Fruit fly (Drosophila melanogaster) whole organism, embryonic: ENCODE measurements around the gene Rbp1-like.

Experiments
- Bteb2 ChIP-seq: fragments of 200-800 bp; sonication (Bioruptor generic); optimal IDR thresholded peaks from 2 replicates; lab custom pipeline; 2016; ENCODE audit warnings: missing biosample characterization, missing genetic modification characterization
- CG10147 ChIP-seq: fragments of 200-800 bp; sonication (Bioruptor generic); optimal IDR thresholded peaks from 2 replicates; lab custom pipeline; 2019; ENCODE audit warnings: missing biosample characterization, mild to moderate bottlenecking, missing genetic modification characterization, moderate library complexity
- CG10565 ChIP-seq: fragments of 200-800 bp; sonication (Bioruptor generic); optimal IDR thresholded peaks from 3 replicates; lab custom pipeline; 2016; ENCODE audit warnings: missing biosample characterization, mild to moderate bottlenecking, missing genetic modification characterization
- CG10979 ChIP-seq: fragments of 200-800 bp; sonication (Bioruptor generic); optimal IDR thresholded peaks from 2 replicates; lab custom pipeline; 2018; ENCODE audit warnings: missing biosample characterization, mild to moderate bottlenecking, missing genetic modification characterization, moderate library complexity
- CG11093 ChIP-seq: fragments of 200-800 bp; sonication (Bioruptor generic); IDR thresholded peaks from 3 replicates; pipeline ENCODE4 v1.3.6; 2022; ENCODE audit warnings: missing biosample characterization, missing genetic modification characterization
- CG11456 ChIP-seq: fragments of 200-800 bp; sonication (Bioruptor generic); IDR thresholded peaks from 3 replicates; pipeline ENCODE4 v1.3.6; 2022; ENCODE audit warnings: missing biosample characterization, missing genetic modification characterization
- CG12769 ChIP-seq: fragments of 200-800 bp; sonication (Bioruptor generic); optimal IDR thresholded peaks from 2 replicates; lab custom pipeline; 2019; ENCODE audit warnings: missing biosample characterization, mild to moderate bottlenecking, missing genetic modification characterization, moderate library complexity
- CG13287 ChIP-seq: fragments of 200-800 bp; sonication (Bioruptor generic); IDR thresholded peaks from 2 replicates; pipeline ENCODE4 v1.3.6; 2022; ENCODE audit warnings: missing biosample characterization, missing genetic modification characterization; ENCODE audit not compliant: partially characterized antibody
- CG13624 ChIP-seq: fragments of 200-800 bp; sonication (Bioruptor generic); optimal IDR thresholded peaks from 2 replicates; lab custom pipeline; 2016; ENCODE audit warnings: missing biosample characterization, missing genetic modification characterization
- CG13775 ChIP-seq: fragments of 200-800 bp; sonication (Bioruptor generic); optimal IDR thresholded peaks from 3 replicates; lab custom pipeline; 2017; ENCODE audit warnings: missing biosample characterization, mild to moderate bottlenecking, missing genetic modification characterization
- CG14014 ChIP-seq: fragments of 200-800 bp; sonication (Bioruptor generic); IDR thresholded peaks from 2 replicates; pipeline ENCODE4 v1.3.6; 2022; ENCODE audit warnings: missing biosample characterization, missing genetic modification characterization
- CG1602 ChIP-seq: fragments of 200-800 bp; sonication (Bioruptor generic); optimal IDR thresholded peaks from 3 replicates; lab custom pipeline; 2016; ENCODE audit warnings: missing biosample characterization, missing genetic modification characterization
- CG17912 ChIP-seq: fragments of 200-800 bp; sonication (Bioruptor generic); optimal IDR thresholded peaks from 2 replicates; lab custom pipeline; 2018; ENCODE audit warnings: missing biosample characterization, mild to moderate bottlenecking, missing genetic modification characterization
- CG18262 ChIP-seq: fragments of 200-800 bp; optimal IDR thresholded peaks from 3 replicates; lab custom pipeline; 2019; ENCODE audit warnings: missing biosample characterization, mild to moderate bottlenecking, missing genetic modification characterization, moderate library complexity
- CG2889 ChIP-seq: fragments of 200-800 bp; sonication (Bioruptor generic); IDR thresholded peaks from 3 replicates; pipeline ENCODE4 v1.3.6; 2022; ENCODE audit warnings: missing biosample characterization, missing genetic modification characterization
- CG34224 ChIP-seq: fragments of 200-800 bp; sonication (Bioruptor generic); IDR thresholded peaks from 3 replicates; pipeline ENCODE4 v1.3.6; 2022; ENCODE audit warnings: missing biosample characterization, missing genetic modification characterization; ENCODE audit not compliant: partially characterized antibody
- CG43689 ChIP-seq: fragments of 200-800 bp; sonication (Bioruptor generic); IDR thresholded peaks from 2 replicates; pipeline ENCODE4 v1.3.6; 2022; ENCODE audit warnings: missing biosample characterization, missing genetic modification characterization
- CG4404 ChIP-seq: fragments of 200-800 bp; sonication (Bioruptor generic); IDR thresholded peaks from 2 replicates; pipeline ENCODE4 v1.3.6; 2022; ENCODE audit warnings: missing biosample characterization, missing genetic modification characterization
- CG4424 ChIP-seq: fragments of 200-800 bp; sonication (Bioruptor generic); optimal IDR thresholded peaks from 3 replicates; lab custom pipeline; 2016; ENCODE audit warnings: missing biosample characterization, missing genetic modification characterization
- CG4617 ChIP-seq: fragments of 200-800 bp; sonication (Bioruptor generic); optimal IDR thresholded peaks from 3 replicates; lab custom pipeline; 2016; ENCODE audit warnings: missing biosample characterization, missing genetic modification characterization, borderline replicate concordance
- D19A ChIP-seq: fragments of 200-800 bp; optimal IDR thresholded peaks from 3 replicates; lab custom pipeline; 2019; ENCODE audit warnings: missing biosample characterization, mild to moderate bottlenecking, missing genetic modification characterization, moderate library complexity
- D19B ChIP-seq: fragments of 200-800 bp; sonication (Bioruptor generic); optimal IDR thresholded peaks from 2 replicates; lab custom pipeline; 2017; ENCODE audit warnings: missing biosample characterization, mild to moderate bottlenecking, missing genetic modification characterization
- Elba2 ChIP-seq: fragments of 200-800 bp; sonication (Bioruptor generic); optimal IDR thresholded peaks from 3 replicates; lab custom pipeline; 2016; ENCODE audit warnings: missing biosample characterization, missing genetic modification characterization
- H15 ChIP-seq: fragments of 200-800 bp; sonication (Bioruptor generic); IDR thresholded peaks from 3 replicates; pipeline ENCODE4 v1.3.6; 2022; ENCODE audit warnings: missing biosample characterization, missing genetic modification characterization
- Hr39 ChIP-seq: fragments of >200 bp; optimal IDR thresholded peaks from 2 replicates; lab custom pipeline; 2017
- Mrtf ChIP-seq: fragments of 200-800 bp; sonication (Bioruptor generic); IDR thresholded peaks from 3 replicates; pipeline ENCODE4 v1.3.6; 2022; ENCODE audit warnings: missing biosample characterization, missing genetic modification characterization
- NFAT ChIP-seq: fragments of 200-800 bp; sonication (Bioruptor generic); IDR thresholded peaks from 2 replicates; pipeline ENCODE4 v1.3.6; 2022; ENCODE audit warnings: missing biosample characterization, missing genetic modification characterization
- Neu2 ChIP-seq: fragments of 200-800 bp; sonication (Bioruptor generic); optimal IDR thresholded peaks from 3 replicates; lab custom pipeline; 2016; ENCODE audit warnings: missing biosample characterization, missing genetic modification characterization, borderline replicate concordance
- Poxn ChIP-seq: fragments of 200-800 bp; sonication (Bioruptor generic); IDR thresholded peaks from 2 replicates; pipeline ENCODE4 v1.3.6; 2022; ENCODE audit warnings: missing biosample characterization, missing genetic modification characterization
- aop ChIP-seq: fragments of 200-800 bp; sonication (Bioruptor generic); IDR thresholded peaks from 2 replicates; pipeline ENCODE4 v1.3.6; 2022; ENCODE audit warnings: missing biosample characterization, missing genetic modification characterization
- ap ChIP-seq: fragments of 200-800 bp; sonication (Bioruptor generic); IDR thresholded peaks from 2 replicates; pipeline ENCODE4 v1.3.6; 2022; ENCODE audit warnings: missing biosample characterization, missing genetic modification characterization
- chn ChIP-seq: fragments of 200-800 bp; sonication (Bioruptor generic); optimal IDR thresholded peaks from 2 replicates; lab custom pipeline; 2016; ENCODE audit warnings: missing biosample characterization, missing genetic modification characterization
- dmrt11E ChIP-seq: fragments of 200-800 bp; sonication (Bioruptor generic); optimal IDR thresholded peaks from 3 replicates; lab custom pipeline; 2018; ENCODE audit warnings: missing biosample characterization, mild to moderate bottlenecking, missing genetic modification characterization, moderate library complexity
- ken ChIP-seq: fragments of 200-800 bp; sonication (Bioruptor generic); IDR thresholded peaks from 3 replicates; pipeline ENCODE4 v1.3.6; 2022; ENCODE audit warnings: missing biosample characterization, missing genetic modification characterization
- lab ChIP-seq: fragments of 200-800 bp; sonication (Bioruptor generic); optimal IDR thresholded peaks from 3 replicates; lab custom pipeline; 2017; ENCODE audit warnings: missing biosample characterization, missing genetic modification characterization, mild to moderate bottlenecking, moderate library complexity, missing genetic modification reagents
- nau ChIP-seq: fragments of 200-800 bp; sonication (Bioruptor generic); optimal IDR thresholded peaks from 3 replicates; lab custom pipeline; 2017; ENCODE audit warnings: missing biosample characterization, mild to moderate bottlenecking, missing genetic modification characterization, missing genetic modification reagents
- odd ChIP-seq: fragments of 200-800 bp; sonication (Bioruptor generic); optimal IDR thresholded peaks from 2 replicates; lab custom pipeline; 2017; ENCODE audit warnings: missing biosample characterization, mild to moderate bottlenecking, missing genetic modification characterization
- phol ChIP-seq: fragments of 200-800 bp; sonication (Bioruptor generic); optimal IDR thresholded peaks from 3 replicates; lab custom pipeline; 2018; ENCODE audit warnings: missing biosample characterization, mild to moderate bottlenecking, missing genetic modification characterization, moderate library complexity
- prd ChIP-seq, 3 experiments: fragments of >200 bp in 2 of 3; fragments of 200-800 bp in 1 of 3; sonication (Bioruptor generic) in 1 of 3; optimal IDR thresholded peaks in 2 of 3; IDR thresholded peaks in 1 of 3; 2 replicates in 2 of 3; 3 replicates in 1 of 3; pipeline versions ENCODE4 v1.3.6 to Lab custom; 2017 to 2022; ENCODE audit warnings: missing biosample characterization in 1 of 3, missing genetic modification characterization in 1 of 3
- rib ChIP-seq: fragments of 200-800 bp; sonication (Bioruptor generic); IDR thresholded peaks from 2 replicates; pipeline ENCODE4 v1.3.6; 2022; ENCODE audit warnings: missing biosample characterization, missing genetic modification characterization
- salm ChIP-seq: fragments of 200-800 bp; sonication (Bioruptor generic); optimal IDR thresholded peaks from 2 replicates; lab custom pipeline; 2018; ENCODE audit warnings: missing biosample characterization, mild to moderate bottlenecking, missing genetic modification characterization
- sisA ChIP-seq: fragments of 200-800 bp; sonication (Bioruptor generic); IDR thresholded peaks from 2 replicates; pipeline ENCODE4 v1.3.6; 2022; ENCODE audit warnings: missing biosample characterization, missing genetic modification characterization
- slou ChIP-seq: fragments of 200-800 bp; sonication (Bioruptor generic); optimal IDR thresholded peaks from 3 replicates; lab custom pipeline; 2016; ENCODE audit warnings: missing biosample characterization, missing genetic modification characterization
- ssp ChIP-seq: fragments of 200-800 bp; sonication (Bioruptor generic); IDR thresholded peaks from 2 replicates; pipeline ENCODE4 v1.3.6; 2022; ENCODE audit warnings: missing biosample characterization, missing genetic modification characterization
- tna ChIP-seq: fragments of 200-800 bp; sonication (Bioruptor generic); IDR thresholded peaks from 2 replicates; pipeline ENCODE4 v1.3.6; 2022; ENCODE audit warnings: missing biosample characterization, missing genetic modification characterization; ENCODE audit not compliant: partially characterized antibody
- vvl ChIP-seq: fragments of 200-800 bp; sonication (Bioruptor generic); IDR thresholded peaks from 2 replicates; pipeline ENCODE4 v1.3.6; 2022; ENCODE audit warnings: missing biosample characterization, missing genetic modification characterization
- yki ChIP-seq: fragments of >200 bp; optimal IDR thresholded peaks from 3 replicates; lab custom pipeline; 2018
- zf30C ChIP-seq: fragments of 200-800 bp; sonication (Bioruptor generic); optimal IDR thresholded peaks from 3 replicates; lab custom pipeline; 2018; ENCODE audit warnings: missing biosample characterization, mild to moderate bottlenecking, missing genetic modification characterization
- zfh1 ChIP-seq: fragments of 200-800 bp; sonication (Bioruptor generic); IDR thresholded peaks from 3 replicates; pipeline ENCODE4 v1.3.6; 2022; ENCODE audit warnings: missing biosample characterization, missing genetic modification characterization

Gene Rbp1-like

dm6 chrX:13403962-13404830 is 19.5 kb upstream of the Rbp1-like start, which contains the start of gene GstT4 (continued):
- TF ChIP-seq chn = peak; percentile 20
- no peak for TF ChIP-seq CG4404 (GFP tag; lab: Robert Waterston, UW)
- TF ChIP-seq D19A (tag; lab: Kevin White, UChicago) = peak; percentile 99
- 0 out of 2 replicates have a peak, but pooled peaks have one; percentile 35 for TF ChIP-seq ap (GFP tag; lab: Robert Waterston, UW)
- TF ChIP-seq aop (GFP tag; lab: Robert Waterston, UW) = no peak
- TF ChIP-seq vvl (GFP tag; lab: Robert Waterston, UW) = peak; percentile 77
- no peak for TF ChIP-seq CG4617 (GFP tag; lab: Kevin White, UChicago)
- TF ChIP-seq Poxn (GFP tag; lab: Robert Waterston, UW) = no peak
- peak; percentile 2 for TF ChIP-seq lab (GFP tag; lab: Kevin White, UChicago)
- peak; percentile 48 for TF ChIP-seq phol (tag; lab: Kevin White, UChicago)
- TF ChIP-seq CG13775 (GFP tag; lab: Kevin White, UChicago) = peak; percentile 14
- peak; percentile 44; the same call in 1 of the 3 replicates for TF ChIP-seq H15 (GFP tag; lab: Robert Waterston, UW)
- peak; percentile 65; the same call in 1 of the 3 replicates for TF ChIP-seq CG2889
- no peak for TF ChIP-seq CG17912
- no peak for TF ChIP-seq slou
- no peak for TF ChIP-seq nau (GFP tag; lab: Kevin White, UChicago)
- 0 out of 3 replicates have a peak, but pooled peaks have one; percentile 35 for TF ChIP-seq ken (GFP tag; lab: Robert Waterston, UW)
- no peak for TF ChIP-seq yki
- TF ChIP-seq zf30C (GFP tag; lab: Kevin White, UChicago) = no peak
- TF ChIP-seq CG14014 (GFP tag; lab: Robert Waterston, UW) = 0 out of 2 replicates have a peak, but pooled peaks have one; percentile 20
- TF ChIP-seq salm (tag; lab: Kevin White, UChicago) = no peak
- TF ChIP-seq Neu2 (GFP tag; lab: Kevin White, UChicago) = no peak
- no peak for TF ChIP-seq CG10565 (GFP tag; lab: Kevin White, UChicago)
- TF ChIP-seq sisA = peak; percentile 57
- TF ChIP-seq Hr39 (lab: Kevin White, UChicago) = no peak
- TF ChIP-seq tna (GFP tag; lab: Robert Waterston, UW) = no peak
- no peak for TF ChIP-seq CG10147 (GFP tag; lab: Kevin White, UChicago)
- TF ChIP-seq CG43689 (GFP tag; lab: Robert Waterston, UW) = peak; percentile 39; the same call in 1 of the 2 replicates
- TF ChIP-seq Mrtf = 0 out of 3 replicates have a peak, but pooled peaks have one; percentile 29
- peak; percentile 84 for TF ChIP-seq CG13624 (GFP tag; lab: Kevin White, UChicago)
- no peak for TF ChIP-seq D19B (GFP tag; lab: Kevin White, UChicago)
- peak; percentile 56 for TF ChIP-seq rib (GFP tag; lab: Robert Waterston, UW)
- peak; percentile 12; the same call in 1 of the 3 replicates for TF ChIP-seq CG34224 (GFP tag; lab: Robert Waterston, UW)
- no peak for TF ChIP-seq prd (optimal IDR thresholded peaks at IDR 0.05; lab: Kevin White, UChicago)
- peak; percentile 43; the same call in 1 of the 3 replicates for TF ChIP-seq prd (GFP tag; IDR thresholded peaks at IDR 0.05; lab: Robert Waterston, UW)
- TF ChIP-seq CG18262 (tag; lab: Kevin White, UChicago) = peak; percentile 76
- TF ChIP-seq CG11093 (GFP tag; lab: Robert Waterston, UW) = no peak
- peak; percentile 33 for TF ChIP-seq CG4424
- peak; percentile 60; the same call in 2 of the 3 replicates for TF ChIP-seq zfh1
- peak; percentile 39 for TF ChIP-seq dmrt11E (tag; lab: Kevin White, UChicago)
- TF ChIP-seq CG13287 (GFP tag; lab: Robert Waterston, UW) = no peak
- TF ChIP-seq CG10979 (tag; lab: Kevin White, UChicago) = peak; percentile 44
- no peak for TF ChIP-seq NFAT
- TF ChIP-seq ssp (GFP tag; lab: Robert Waterston, UW) = peak; percentile 18; the same call in 1 of the 2 replicates
- peak; percentile 29 for TF ChIP-seq odd
- no peak for TF ChIP-seq Elba2
- peak; percentile 76 for TF ChIP-seq CG11456 (GFP tag; lab: Robert Waterston, UW)
- TF ChIP-seq CG1602 (GFP tag; lab: Kevin White, UChicago) = peak; percentile 42
- TF ChIP-seq Bteb2 (GFP tag; lab: Kevin White, UChicago) = no peak
- no peak for TF ChIP-seq CG12769 (tag; lab: Kevin White, UChicago)
